Worm (Caenorhabditis elegans) whole organism, L1 larva: ENCODE data around the gene ifo-1.
A peak's percentile ranks its signal among the peaks of the same experiment; 100 is the strongest.

Source experiments
- C04F5.9 ChIP-seq: sonication (generic microtip); optimal IDR thresholded peaks from 2 replicates; lab custom pipeline; 2016; ENCODE audit warnings: missing genetic modification characterization, missing compliant biosample characterization
- C16A3.4 ChIP-seq: fragments of 150-350 bp; optimal IDR thresholded peaks from 2 replicates; lab custom pipeline; 2014; ENCODE audit warnings: missing biosample characterization, missing genetic modification characterization
- F16B12.6 ChIP-seq: fragments of 150-350 bp; optimal IDR thresholded peaks from 2 replicates; lab custom pipeline; 2014; ENCODE audit warnings: missing biosample characterization, missing genetic modification characterization
- alr-1 ChIP-seq: fragments of 200-800 bp; sonication (Bioruptor generic); optimal IDR thresholded peaks from 2 replicates; lab custom pipeline; 2018; ENCODE audit warnings: borderline replicate concordance, mild to moderate bottlenecking, missing genetic modification characterization, missing compliant biosample characterization
- aly-2 ChIP-seq: fragments of 150-350 bp; optimal IDR thresholded peaks from 2 replicates; lab custom pipeline; 2014; ENCODE audit warnings: missing biosample characterization, missing genetic modification characterization
- ama-1 ChIP-seq: fragments of 150-350 bp; optimal IDR thresholded peaks from 2 replicates; lab custom pipeline; 2014
- ceh-90 ChIP-seq: sonication (generic microtip); optimal IDR thresholded peaks from 2 replicates; lab custom pipeline; 2016; ENCODE audit warnings: missing genetic modification characterization, missing compliant biosample characterization
- efl-1 ChIP-seq, 4 experiments: fragments of 150-350 bp; optimal IDR thresholded peaks in 3 of 4; peaks in 1 of 4; 1 replicate in 1 of 4; 2 replicates in 3 of 4; lab custom pipeline; 2014; ENCODE audit warnings: missing biosample characterization in 2 of 4, missing genetic modification characterization in 2 of 4, missing genetic modification reagents in 2 of 4
- efl-3 ChIP-seq: fragments of 200-800 bp; sonication (Bioruptor generic); optimal IDR thresholded peaks from 2 replicates; lab custom pipeline; 2018; ENCODE audit warnings: mild to moderate bottlenecking, missing genetic modification characterization, missing compliant biosample characterization
- elt-2 ChIP-seq: sonication (generic microtip); optimal IDR thresholded peaks from 2 replicates; lab custom pipeline; 2016; ENCODE audit warnings: missing genetic modification characterization, mild to moderate bottlenecking, inconsistent platforms, missing compliant biosample characterization, missing genetic modification reagents
- elt-3 ChIP-seq, 6 experiments: fragments of 150-350 bp in 1 of 6; sonication (generic microtip); optimal IDR thresholded peaks; 2 replicates each; lab custom pipeline; 2017 to 2018; ENCODE audit warnings: missing biosample characterization in 6 of 6, missing genetic modification characterization in 6 of 6, inconsistent platforms in 1 of 6
- ets-5 ChIP-seq: fragments of 200-800 bp; sonication (Bioruptor generic); IDR thresholded peaks from 2 replicates; pipeline ENCODE4 v1.3.6; 2022; ENCODE audit warnings: missing genetic modification characterization, missing compliant biosample characterization
- fkh-4 ChIP-seq: sonication (generic microtip); optimal IDR thresholded peaks from 2 replicates; lab custom pipeline; 2016; ENCODE audit warnings: missing compliant biosample characterization, missing genetic modification characterization, borderline replicate concordance
- fkh-8 ChIP-seq: sonication (generic microtip); optimal IDR thresholded peaks from 2 replicates; lab custom pipeline; 2016; ENCODE audit warnings: mild to moderate bottlenecking, missing genetic modification characterization, missing compliant biosample characterization
- grh-1 ChIP-seq: fragments of 200-800 bp; sonication (Bioruptor generic); IDR thresholded peaks from 2 replicates; pipeline ENCODE4 v1.3.6; 2022; ENCODE audit warnings: missing genetic modification reagents, missing genetic modification characterization, missing compliant biosample characterization
- hlh-17 ChIP-seq: fragments of 200-800 bp; sonication (Bioruptor generic); optimal IDR thresholded peaks from 2 replicates; lab custom pipeline; 2018; ENCODE audit warnings: missing genetic modification characterization, mild to moderate bottlenecking, missing compliant biosample characterization, moderate library complexity, borderline replicate concordance
- hpl-2 ChIP-seq: fragments of 150-350 bp; optimal IDR thresholded peaks from 2 replicates; lab custom pipeline; 2014; ENCODE audit warnings: missing biosample characterization, missing genetic modification reagents, missing genetic modification characterization
- lin-13 ChIP-seq: fragments of 150-350 bp; optimal IDR thresholded peaks from 2 replicates; lab custom pipeline; 2014; ENCODE audit warnings: missing biosample characterization, missing genetic modification reagents, missing genetic modification characterization
- lin-35 ChIP-seq, 2 experiments: fragments of 150-350 bp; optimal IDR thresholded peaks; 2 replicates each; lab custom pipeline; 2014; ENCODE audit warnings: missing biosample characterization in 2 of 2, missing genetic modification characterization in 2 of 2, missing genetic modification reagents in 2 of 2
- lir-3 ChIP-seq: sonication (generic microtip); optimal IDR thresholded peaks from 2 replicates; lab custom pipeline; 2016; ENCODE audit warnings: mild to moderate bottlenecking, missing genetic modification characterization, moderate library complexity, missing compliant biosample characterization; ENCODE audit not compliant: poor library complexity
- mab-9 ChIP-seq: fragments of 200-800 bp; sonication (Bioruptor generic); IDR thresholded peaks from 2 replicates; pipeline ENCODE4 v1.3.6; 2022; ENCODE audit warnings: missing genetic modification reagents, missing genetic modification characterization, missing compliant biosample characterization
- mdl-1 ChIP-seq, 2 experiments: fragments of 150-350 bp; optimal IDR thresholded peaks; 2 replicates each; lab custom pipeline; 2014 to 2017; ENCODE audit warnings: missing biosample characterization in 2 of 2, missing genetic modification characterization in 2 of 2, inconsistent platforms in 1 of 2
- mef-2 ChIP-seq: fragments of 150-350 bp; optimal IDR thresholded peaks from 2 replicates; lab custom pipeline; 2014; ENCODE audit warnings: missing biosample characterization, missing genetic modification characterization
- nhr-19 ChIP-seq: fragments of 200-800 bp; sonication (Bioruptor generic); conservative IDR thresholded peaks from 2 replicates; pipeline ENCODE4 v1.3.6; 2022; ENCODE audit warnings: missing genetic modification characterization, missing compliant biosample characterization
- nhr-20 ChIP-seq: sonication (generic microtip); optimal IDR thresholded peaks from 2 replicates; lab custom pipeline; 2016; ENCODE audit warnings: mild to moderate bottlenecking, missing genetic modification characterization, missing compliant biosample characterization
- nhr-28 ChIP-seq: fragments of 150-350 bp; optimal IDR thresholded peaks from 2 replicates; lab custom pipeline; 2014; ENCODE audit warnings: missing biosample characterization, missing genetic modification characterization
- nhr-47 ChIP-seq: sonication (generic microtip); optimal IDR thresholded peaks from 2 replicates; lab custom pipeline; 2016; ENCODE audit warnings: mild to moderate bottlenecking, missing genetic modification characterization, moderate library complexity, missing compliant biosample characterization
- nhr-77 ChIP-seq: fragments of 150-350 bp; optimal IDR thresholded peaks from 2 replicates; lab custom pipeline; 2014; ENCODE audit warnings: missing biosample characterization, missing genetic modification characterization
- nhr-85 ChIP-seq: sonication (generic microtip); peaks from one replicate; lab custom pipeline; 2016; ENCODE audit warnings: missing genetic modification characterization, inconsistent platforms, missing compliant biosample characterization
- nhr-90 ChIP-seq: sonication (generic microtip); optimal IDR thresholded peaks from 2 replicates; lab custom pipeline; 2016; ENCODE audit warnings: mild to moderate bottlenecking, missing genetic modification characterization, missing compliant biosample characterization; ENCODE audit not compliant: poor library complexity
- pag-3 ChIP-seq: sonication (generic microtip); optimal IDR thresholded peaks from 2 replicates; lab custom pipeline; 2017; ENCODE audit warnings: missing genetic modification characterization, mild to moderate bottlenecking, missing compliant biosample characterization, antibody characterized with exemption, borderline replicate concordance; ENCODE audit not compliant: insufficient read depth
- rnt-1 ChIP-seq: sonication (generic microtip); optimal IDR thresholded peaks from 2 replicates; lab custom pipeline; 2016; ENCODE audit warnings: mild to moderate bottlenecking, missing genetic modification characterization, moderate library complexity, missing compliant biosample characterization
- sptf-1 ChIP-seq: fragments of 150-350 bp; optimal IDR thresholded peaks from 2 replicates; lab custom pipeline; 2014; ENCODE audit warnings: missing biosample characterization, missing genetic modification characterization
- sup-37 ChIP-seq: fragments of 200-800 bp; sonication (Bioruptor generic); optimal IDR thresholded peaks from 2 replicates; lab custom pipeline; 2018; ENCODE audit warnings: mild to moderate bottlenecking, missing genetic modification characterization, missing compliant biosample characterization
- swsn-7 ChIP-seq: sonication (generic microtip); optimal IDR thresholded peaks from 2 replicates; lab custom pipeline; 2016; ENCODE audit warnings: missing genetic modification characterization, missing compliant biosample characterization
- vab-15 ChIP-seq: sonication (generic microtip); optimal IDR thresholded peaks from 2 replicates; lab custom pipeline; 2017; ENCODE audit warnings: missing genotype, mild to moderate bottlenecking, missing genetic modification characterization, missing compliant biosample characterization
- zip-4 ChIP-seq: fragments of 200-800 bp; sonication (Bioruptor generic); optimal IDR thresholded peaks from 2 replicates; lab custom pipeline; 2018; ENCODE audit warnings: mild to moderate bottlenecking, missing genetic modification characterization, moderate library complexity, missing compliant biosample characterization
- ztf-4 ChIP-seq: fragments of 150-350 bp; optimal IDR thresholded peaks from 2 replicates; lab custom pipeline; 2014; ENCODE audit warnings: missing biosample characterization, missing genetic modification characterization

The ifo-1 gene

ce11 chrIV:7332695-7333094, 6.2 kb upstream of the ifo-1 start, which contains the start of gene ocr-4:
Gene ocr-4, minus strand, starts transcription at chrIV:7332795.
- TF ChIP-seq nhr-77 (tag; lab: Kevin White, UChicago) (no peak), hlh-17 (no peak), nhr-85 (tag; lab: Kevin White, UChicago) (no peak), vab-15 (tag; lab: Kevin White, UChicago) (no peak), rnt-1 (tag; lab: Kevin White, UChicago) (no peak), lin-35 (GFP tag; optimal IDR thresholded peaks at IDR 0.05; lab: Kevin White, UChicago) (no peak), fkh-8 (no peak), nhr-19 (GFP tag; lab: Robert Waterston, UW) (no peak), zip-4 (GFP tag; lab: Kevin White, UChicago) (no peak), alr-1 (tag; lab: Kevin White, UChicago) (no peak), lir-3 (tag; lab: Kevin White, UChicago) (no peak), ceh-90 (tag; lab: Kevin White, UChicago) (no peak), swsn-7 (tag; lab: Kevin White, UChicago) (no peak), fkh-4 (no peak), mab-9 (GFP tag; lab: Robert Waterston, UW) (no peak), pag-3 (no peak), hpl-2 (GFP tag; lab: Kevin White, UChicago) (no peak), mef-2 (tag; lab: Kevin White, UChicago) (no peak), grh-1 (GFP tag; lab: Robert Waterston, UW) (no peak), efl-3 (GFP tag; lab: Kevin White, UChicago) (no peak)

- TF ChIP-seq nhr-28 (no peak), ama-1 (lab: Kevin White, UChicago) (no peak), grh-1 (GFP tag; lab: Robert Waterston, UW) (no peak), fkh-4 (no peak), mdl-1 (tag; optimal IDR thresholded peaks at IDR 0.05; lab: Kevin White, UChicago) (no peak), nhr-90 (tag; lab: Kevin White, UChicago) (no peak), sup-37 (GFP tag; lab: Kevin White, UChicago) (no peak), F16B12.6 (tag; lab: Kevin White, UChicago) (no peak), sptf-1 (no peak), efl-1 (optimal IDR thresholded peaks at IDR 0.05; lab: Kevin White, UChicago) (no peak), efl-1 (GFP tag; optimal IDR thresholded peaks at IDR 0.05 in 1 of 2; lab: Kevin White, UChicago) (no peak), nhr-20 (tag; lab: Kevin White, UChicago) (no peak)
Measured at ce11 chrIV:7328918-7329317, 2.5 kb upstream of the ifo-1 start, which contains the start of gene sqst-2. Gene sqst-2, minus strand, starts transcription at chrIV:7328975.

- TF ChIP-seq lin-13 (GFP tag; lab: Kevin White, UChicago) (no peak), C04F5.9 (tag; lab: Kevin White, UChicago) (no peak), elt-3 (tag; optimal IDR thresholded peaks at IDR 0.05; lab: Kevin White, UChicago) (no peak), ztf-4 (no peak), aly-2 (tag; lab: Kevin White, UChicago) (no peak), C16A3.4 (no peak), elt-2 (tag; lab: Kevin White, UChicago) (peak; percentile 52), alr-1 (tag; lab: Kevin White, UChicago) (no peak), nhr-47 (tag; lab: Kevin White, UChicago) (no peak), efl-1 (optimal IDR thresholded peaks at IDR 0.05; lab: Kevin White, UChicago) (no peak), efl-1 (GFP tag; optimal IDR thresholded peaks at IDR 0.05 in 1 of 2; lab: Kevin White, UChicago) (peak in 1 of 2 experiments; percentile 28), ceh-90 (tag; lab: Kevin White, UChicago) (no peak), lin-35 (GFP tag; optimal IDR thresholded peaks at IDR 0.05; lab: Kevin White, UChicago) (no peak), ets-5 (GFP tag; lab: Robert Waterston, UW) (no peak), pag-3 (no peak), mef-2 (tag; lab: Kevin White, UChicago) (no peak)
- TF ChIP-seq, all 84 proteins: peak for 2
Measured at ce11 chrIV:7325698-7326097, 765 bp downstream of the ifo-1 start.
